Worm (Caenorhabditis elegans) whole organism, late embryonic: ENCODE results near the gene F53F4.4.

Experiments
- C08G9.2 ChIP-seq: sonication (generic microtip); optimal IDR thresholded peaks from 2 replicates; lab custom pipeline; 2016; ENCODE audit warnings: mild to moderate bottlenecking, missing genetic modification characterization, moderate library complexity, missing compliant biosample characterization
- K02D7.2 ChIP-seq: sonication (generic microtip); optimal IDR thresholded peaks from 2 replicates; lab custom pipeline; 2017; ENCODE audit warnings: mild to moderate bottlenecking, missing genetic modification characterization, missing compliant biosample characterization
- K09A11.1 ChIP-seq: sonication (generic microtip); optimal IDR thresholded peaks from 2 replicates; lab custom pipeline; 2017; ENCODE audit warnings: antibody characterized with exemption, mild to moderate bottlenecking, missing genetic modification characterization, missing compliant biosample characterization; ENCODE audit not compliant: insufficient read depth
- Y22D7AL.16 ChIP-seq: sonication (generic microtip); optimal IDR thresholded peaks from 2 replicates; lab custom pipeline; 2016; ENCODE audit warnings: missing genetic modification characterization, missing compliant biosample characterization
- ceh-14 ChIP-seq: sonication (generic microtip); optimal IDR thresholded peaks from 2 replicates; lab custom pipeline; 2016; ENCODE audit warnings: missing genotype, missing genetic modification characterization, missing compliant biosample characterization
- ceh-18 ChIP-seq: sonication (generic microtip); optimal IDR thresholded peaks from 2 replicates; lab custom pipeline; 2016; ENCODE audit warnings: missing genetic modification characterization, missing compliant biosample characterization
- ceh-19 ChIP-seq: fragments of 200-800 bp; sonication (Bioruptor generic); optimal IDR thresholded peaks from 2 replicates; lab custom pipeline; 2018; ENCODE audit warnings: mild to moderate bottlenecking, missing genetic modification characterization, missing compliant biosample characterization
- ceh-2 ChIP-seq: sonication (generic microtip); optimal IDR thresholded peaks from 2 replicates; lab custom pipeline; 2016; ENCODE audit warnings: missing genotype, missing genetic modification characterization, missing compliant biosample characterization
- ceh-22 ChIP-seq: sonication (generic microtip); optimal IDR thresholded peaks from 2 replicates; lab custom pipeline; 2017; ENCODE audit warnings: missing biosample characterization, missing genetic modification characterization
- ceh-24 ChIP-seq: sonication (generic microtip); optimal IDR thresholded peaks from 2 replicates; lab custom pipeline; 2016; ENCODE audit warnings: mild to moderate bottlenecking, missing genetic modification characterization, missing compliant biosample characterization
- ceh-30 ChIP-seq: fragments of 150-350 bp; optimal IDR thresholded peaks from 2 replicates; lab custom pipeline; 2014; ENCODE audit warnings: missing biosample characterization, missing genetic modification characterization
- ceh-31 ChIP-seq: sonication (generic microtip); optimal IDR thresholded peaks from 2 replicates; lab custom pipeline; 2016; ENCODE audit warnings: missing genetic modification characterization, missing compliant biosample characterization
- ceh-34 ChIP-seq: sonication (generic microtip); optimal IDR thresholded peaks from 2 replicates; lab custom pipeline; 2016; ENCODE audit warnings: mild to moderate bottlenecking, missing genetic modification characterization, missing compliant biosample characterization
- ceh-45 ChIP-seq: fragments of 200-800 bp; sonication (Bioruptor generic); IDR thresholded peaks from 2 replicates; pipeline ENCODE4 v1.3.6; 2022; ENCODE audit warnings: missing genetic modification reagents, missing genetic modification characterization, missing compliant biosample characterization
- ceh-9 ChIP-seq: sonication (generic microtip); optimal IDR thresholded peaks from 2 replicates; lab custom pipeline; 2016; ENCODE audit warnings: mild to moderate bottlenecking, missing genetic modification characterization, inconsistent platforms, missing compliant biosample characterization
- dmd-4 ChIP-seq: sonication (generic microtip); optimal IDR thresholded peaks from 2 replicates; lab custom pipeline; 2016; ENCODE audit warnings: borderline replicate concordance, missing genetic modification characterization, missing compliant biosample characterization
- dve-1 ChIP-seq: sonication (generic microtip); optimal IDR thresholded peaks from 2 replicates; lab custom pipeline; 2017; ENCODE audit warnings: antibody characterized with exemption, mild to moderate bottlenecking, missing genetic modification characterization, missing compliant biosample characterization
- elt-4 ChIP-seq: sonication (generic microtip); optimal IDR thresholded peaks from 2 replicates; lab custom pipeline; 2016; ENCODE audit warnings: missing genetic modification characterization, missing compliant biosample characterization
- fkh-10 ChIP-seq: fragments of 150-350 bp; optimal IDR thresholded peaks from 2 replicates; lab custom pipeline; 2014; ENCODE audit warnings: missing biosample characterization, missing genetic modification reagents, missing genetic modification characterization
- lim-6 ChIP-seq: sonication (generic microtip); optimal IDR thresholded peaks from 2 replicates; lab custom pipeline; 2016; ENCODE audit warnings: missing genetic modification characterization, missing compliant biosample characterization
- mec-3 ChIP-seq: sonication (generic microtip); optimal IDR thresholded peaks from 2 replicates; lab custom pipeline; 2016; ENCODE audit warnings: borderline replicate concordance, missing genetic modification characterization, missing compliant biosample characterization
- nfya-1 ChIP-seq: sonication (generic microtip); optimal IDR thresholded peaks from 2 replicates; lab custom pipeline; 2017; ENCODE audit warnings: missing genetic modification characterization, mild to moderate bottlenecking, missing compliant biosample characterization, antibody characterized with exemption, moderate library complexity
- nhr-232 ChIP-seq: sonication (generic microtip); optimal IDR thresholded peaks from 2 replicates; lab custom pipeline; 2016; ENCODE audit warnings: missing genetic modification characterization, missing compliant biosample characterization
- npax-4 ChIP-seq: sonication (generic microtip); optimal IDR thresholded peaks from 2 replicates; lab custom pipeline; 2016; ENCODE audit warnings: missing genetic modification characterization, missing compliant biosample characterization
- odd-2 ChIP-seq: sonication (generic microtip); optimal IDR thresholded peaks from 2 replicates; lab custom pipeline; 2017; ENCODE audit warnings: antibody characterized with exemption, mild to moderate bottlenecking, missing genetic modification characterization, missing compliant biosample characterization
- pax-1 ChIP-seq: fragments of 150-350 bp; optimal IDR thresholded peaks from 2 replicates; lab custom pipeline; 2014; ENCODE audit warnings: missing biosample characterization, missing genetic modification characterization
- pqm-1 ChIP-seq: sonication (generic microtip); optimal IDR thresholded peaks from 2 replicates; lab custom pipeline; 2016; ENCODE audit warnings: missing genetic modification characterization, missing compliant biosample characterization
- pros-1 ChIP-seq: fragments of 150-350 bp; optimal IDR thresholded peaks from 2 replicates; lab custom pipeline; 2014; ENCODE audit warnings: missing biosample characterization, missing genetic modification reagents, missing genetic modification characterization
- sdc-2 ChIP-seq: sonication (generic microtip); optimal IDR thresholded peaks from 2 replicates; lab custom pipeline; 2016; ENCODE audit warnings: missing genotype, missing genetic modification characterization, missing compliant biosample characterization
- sox-2 ChIP-seq: fragments of 200-800 bp; sonication (Bioruptor generic); IDR thresholded peaks from 2 replicates; pipeline ENCODE4 v1.3.6; 2022; ENCODE audit warnings: missing genetic modification reagents, missing genetic modification characterization, missing compliant biosample characterization
- sox-4 ChIP-seq: sonication (generic microtip); optimal IDR thresholded peaks from 2 replicates; lab custom pipeline; 2017; ENCODE audit warnings: mild to moderate bottlenecking, missing genetic modification characterization, inconsistent platforms, missing compliant biosample characterization
- syd-9 ChIP-seq: sonication (generic microtip); optimal IDR thresholded peaks from 2 replicates; lab custom pipeline; 2016; ENCODE audit warnings: mild to moderate bottlenecking, missing genetic modification characterization, moderate library complexity, missing compliant biosample characterization
- tbx-2 ChIP-seq: sonication (generic microtip); optimal IDR thresholded peaks from 2 replicates; lab custom pipeline; 2016; ENCODE audit warnings: missing genetic modification characterization, missing compliant biosample characterization
- ttx-3 ChIP-seq: sonication (generic microtip); optimal IDR thresholded peaks from 2 replicates; lab custom pipeline; 2016; ENCODE audit warnings: missing genetic modification reagents, missing genetic modification characterization, missing compliant biosample characterization
- unc-42 ChIP-seq: sonication (generic microtip); optimal IDR thresholded peaks from 2 replicates; lab custom pipeline; 2016; ENCODE audit warnings: missing genotype, missing genetic modification characterization, missing compliant biosample characterization
- unc-55 ChIP-seq: sonication (generic microtip); optimal IDR thresholded peaks from 2 replicates; lab custom pipeline; 2017; ENCODE audit warnings: missing biosample characterization, missing genetic modification reagents, missing genetic modification characterization
- zip-5 ChIP-seq: sonication (generic microtip); optimal IDR thresholded peaks from 2 replicates; lab custom pipeline; 2016; ENCODE audit warnings: missing genetic modification characterization, missing compliant biosample characterization

Gene F53F4.4

ce11 chrV:13580696-13581095 lies 12.5 kb upstream of the F53F4.4 start, which contains the start of gene C50B8.5:
Gene C50B8.5 (plus strand): TSS chrV:13580968.
- TF ChIP-seq dve-1 (tag; lab: Kevin White, UChicago) (peak; percentile 4), lim-6 (tag; lab: Kevin White, UChicago) (no peak)

- no peak for TF ChIP-seq pqm-1
- no peak for TF ChIP-seq K02D7.2
- TF ChIP-seq pros-1 (tag; lab: Kevin White, UChicago): no peak
- TF ChIP-seq odd-2: no peak
- no peak for TF ChIP-seq pax-1 (tag; lab: Kevin White, UChicago)
- TF ChIP-seq ttx-3: no peak
- TF ChIP-seq C08G9.2 (tag; lab: Kevin White, UChicago): no peak
- TF ChIP-seq mec-3: no peak
- TF ChIP-seq Y22D7AL.16 (tag; lab: Kevin White, UChicago): no peak
Observed at ce11 chrV:13584484-13584883, 8.7 kb upstream of the F53F4.4 start, which contains the start of gene F53F4.1. Gene F53F4.1 (plus strand): TSS chrV:13584784.

DNA sequence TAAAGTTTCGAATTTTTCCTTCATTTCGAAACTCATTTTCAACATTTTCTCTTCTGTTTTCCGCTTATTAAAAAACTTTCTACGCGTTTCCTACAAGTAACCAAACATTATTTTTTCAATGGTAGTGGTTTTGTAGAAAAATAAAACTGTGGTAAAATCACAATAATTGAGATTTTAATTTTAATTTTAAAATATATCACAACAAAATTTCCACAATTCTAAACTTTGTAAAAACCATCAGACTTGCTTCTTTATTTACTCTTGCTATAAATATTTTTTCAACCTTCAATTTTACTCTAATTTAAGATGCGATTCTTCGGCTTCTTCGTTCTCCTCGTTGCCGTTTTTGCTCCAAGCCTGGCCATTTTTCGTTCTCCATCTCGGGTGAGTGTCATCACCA lies 5.3 kb upstream of the F53F4.4 start, which contains the start of gene F53F4.17:
Gene F53F4.17 (plus strand): TSS at position 301 of the 400 bp plus-strand sequence.
- no peak for TF ChIP-seq K09A11.1 (tag; lab: Kevin White, UChicago)
- no peak for TF ChIP-seq dmd-4
- TF ChIP-seq unc-55 (GFP tag; lab: Kevin White, UChicago): no peak
- TF ChIP-seq ceh-18 (tag; lab: Kevin White, UChicago): no peak
- no peak for TF ChIP-seq ceh-14 (tag; lab: Kevin White, UChicago)
- TF ChIP-seq ceh-19: no peak
- no peak for TF ChIP-seq pax-1 (tag; lab: Kevin White, UChicago)
- TF ChIP-seq elt-4 (tag; lab: Kevin White, UChicago): no peak
- TF ChIP-seq sox-4 (tag; lab: Kevin White, UChicago): no peak
- no peak for TF ChIP-seq npax-4 (tag; lab: Kevin White, UChicago)
- TF ChIP-seq ceh-24 (tag; lab: Kevin White, UChicago): no peak
- no peak for TF ChIP-seq odd-2
- no peak for TF ChIP-seq ceh-9 (tag; lab: Kevin White, UChicago)
- TF ChIP-seq sox-2 (GFP tag; lab: Robert Waterston, UW): no peak
- no peak for TF ChIP-seq pros-1 (tag; lab: Kevin White, UChicago)
- TF ChIP-seq ceh-34 (tag; lab: Kevin White, UChicago): no peak
- no peak for TF ChIP-seq ceh-22 (tag; lab: Kevin White, UChicago)
- no peak for TF ChIP-seq sdc-2
- no peak for TF ChIP-seq tbx-2 (tag; lab: Kevin White, UChicago)
- TF ChIP-seq zip-5 (tag; lab: Kevin White, UChicago): no peak

ce11 chrV:13589494-13590176 lies 3.5 kb upstream of the F53F4.4 start, which contains the start of the genes F53F4.2 and F53F4.18:
Gene F53F4.2 (minus strand): TSS chrV:13589594.
Gene F53F4.18 (plus strand): TSS chrV:13590126.
- TF ChIP-seq ceh-2 (tag; lab: Kevin White, UChicago): no peak
- no peak for TF ChIP-seq ceh-30 (tag; lab: Kevin White, UChicago)
- no peak for TF ChIP-seq fkh-10
- no peak for TF ChIP-seq ceh-45 (GFP tag; lab: Robert Waterston, UW)
- TF ChIP-seq lim-6 (tag; lab: Kevin White, UChicago): no peak
- no peak for TF ChIP-seq mec-3
- TF ChIP-seq syd-9 (tag; lab: Kevin White, UChicago): no peak
- TF ChIP-seq ceh-34 (tag; lab: Kevin White, UChicago): no peak
- no peak for TF ChIP-seq unc-42
- no peak for TF ChIP-seq ceh-9 (tag; lab: Kevin White, UChicago)
- no peak for TF ChIP-seq zip-5 (tag; lab: Kevin White, UChicago)
- no peak for TF ChIP-seq ceh-31 (tag; lab: Kevin White, UChicago)
- TF ChIP-seq dmd-4: no peak
- TF ChIP-seq nfya-1 (tag; lab: Kevin White, UChicago): no peak
- TF ChIP-seq ceh-22 (tag; lab: Kevin White, UChicago): no peak
- no peak for TF ChIP-seq nhr-232 (tag; lab: Kevin White, UChicago)
- no peak for TF ChIP-seq ceh-14 (tag; lab: Kevin White, UChicago)
